In the genomic region with DNA sequence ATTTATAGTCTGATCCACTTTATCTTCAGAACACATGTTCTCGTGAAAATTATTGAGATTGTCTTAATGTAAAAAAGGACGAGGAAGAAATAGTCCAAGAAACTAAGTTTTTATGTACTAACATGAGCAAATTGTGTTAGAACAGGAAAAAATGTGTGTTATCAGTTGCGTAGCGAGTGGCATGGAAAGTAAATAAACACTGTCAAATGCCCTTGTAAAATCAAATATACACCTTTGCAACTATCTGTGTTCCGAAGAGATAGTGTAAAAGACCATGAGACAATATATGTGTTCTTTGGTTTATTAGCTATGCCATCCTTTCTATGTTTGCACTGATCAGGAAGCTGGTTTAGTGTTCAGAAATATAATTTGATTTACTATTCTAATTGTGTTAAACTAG, we compare ENCODE assay signal across 5 worm cellular contexts.
TF ChIP-seq lines count a peak whose summit lies in the region.

No protein-coding gene starts in this region.

TF ChIP-seq in whole organism, L1 larva, 84 proteins besides CTCF, POLR2A, EP300 and RAD21:
- no peak for TF ChIP-seq nhr-12 (tag; optimal IDR thresholded peaks at IDR 0.05; lab: Kevin White, UChicago)
- no peak for TF ChIP-seq jun-1 (tag; optimal IDR thresholded peaks at IDR 0.05; lab: Kevin White, UChicago)
- peak; percentile 2 for TF ChIP-seq elt-2 (tag; optimal IDR thresholded peaks at IDR 0.05; lab: Kevin White, UChicago)
- TF ChIP-seq unc-86 (tag; optimal IDR thresholded peaks at IDR 0.05; lab: Kevin White, UChicago): no peak
- no peak for TF ChIP-seq isw-1 (GFP tag; IDR thresholded peaks at IDR 0.05; lab: Robert Waterston, UW)
- TF ChIP-seq lin-39 (tag; optimal IDR thresholded peaks at IDR 0.05; lab: Kevin White, UChicago): no peak

TF ChIP-seq in whole organism, L2 larva, 48 proteins besides CTCF, POLR2A, EP300 and RAD21:
- TF ChIP-seq ceh-82 (tag; optimal IDR thresholded peaks at IDR 0.05; lab: Kevin White, UChicago) (no peak), fos-1 (tag; optimal IDR thresholded peaks at IDR 0.05; lab: Kevin White, UChicago) (peak; percentile 27)
TF ChIP-seq in whole organism, L2 larva: peak in this region for 1.

TF ChIP-seq in whole organism, L3 larva, 47 proteins besides CTCF, POLR2A, EP300 and RAD21:
- peak; percentile 62 for TF ChIP-seq pha-4 (tag; optimal IDR thresholded peaks at IDR 0.05; lab: Kevin White, UChicago)
- TF ChIP-seq ceh-16 (tag; optimal IDR thresholded peaks at IDR 0.05; lab: Kevin White, UChicago): no peak
- TF ChIP-seq elt-2 (tag; optimal IDR thresholded peaks at IDR 0.05; lab: Kevin White, UChicago): peak; percentile 36
- TF ChIP-seq pqm-1 (tag; optimal IDR thresholded peaks at IDR 0.05; lab: Kevin White, UChicago): peak; percentile 44

TF ChIP-seq in whole organism, L4 larva, 104 proteins besides CTCF, POLR2A, EP300 and RAD21:
- TF ChIP-seq dmd-9 (GFP tag; IDR thresholded peaks at IDR 0.05; lab: Robert Waterston, UW) (no peak), mdt-29 (GFP tag; IDR thresholded peaks at IDR 0.05; lab: Robert Waterston, UW) (no peak), Y48G9A.11 (GFP tag; IDR thresholded peaks at IDR 0.05; lab: Robert Waterston, UW) (no peak), nhr-28 (tag; optimal IDR thresholded peaks at IDR 0.05; lab: Kevin White, UChicago) (peak; percentile 55), php-3 (GFP tag; IDR thresholded peaks at IDR 0.05; lab: Robert Waterston, UW) (no peak), T26A8.4 (GFP tag; IDR thresholded peaks at IDR 0.05; lab: Robert Waterston, UW) (no peak), lim-7 (GFP tag; IDR thresholded peaks at IDR 0.05; lab: Robert Waterston, UW) (no peak), zfp-3 (GFP tag; conservative IDR thresholded peaks at IDR 0.05; lab: Robert Waterston, UW) (no peak), ZK337.2 (GFP tag; IDR thresholded peaks at IDR 0.05; lab: Robert Waterston, UW) (no peak), T20F7.1 (GFP tag; optimal IDR thresholded peaks at IDR 0.05; lab: Kevin White, UChicago) (no peak), egl-43 (GFP tag; IDR thresholded peaks at IDR 0.05; lab: Robert Waterston, UW) (no peak), zfp-2 (tag; optimal IDR thresholded peaks at IDR 0.05; lab: Kevin White, UChicago) (no peak), daf-16 (GFP tag; optimal IDR thresholded peaks at IDR 0.05; lab: Kevin White, UChicago) (no peak), daf-16 (tag; optimal IDR thresholded peaks at IDR 0.05; lab: Kevin White, UChicago) (peak; percentile 50), pqm-1 (tag; optimal IDR thresholded peaks at IDR 0.05; lab: Kevin White, UChicago) (peak; percentile 51)

TF ChIP-seq in whole organism, late embryonic, 69 proteins besides CTCF, POLR2A, EP300 and RAD21:
- TF ChIP-seq pax-1 (tag; optimal IDR thresholded peaks at IDR 0.05; lab: Kevin White, UChicago) (no peak), elt-2 (tag; optimal IDR thresholded peaks at IDR 0.05; lab: Kevin White, UChicago) (peak; percentile 70), ceh-34 (tag; optimal IDR thresholded peaks at IDR 0.05; lab: Kevin White, UChicago) (no peak)
TF ChIP-seq in whole organism, late embryonic: peak in this region for 1.

Comparison
In these comparisons a context has a peak if more than half of its experiments do, and no peak if none do; other contexts are left out.
1. Of the 29 proteins assayed by ChIP-seq in both whole organism, L4 larva and whole organism, L1 larva: peak only in whole organism, L4 larva: nhr-28 and pqm-1; only in whole organism, L1 larva: none; in both: none; in neither: 27.